Worm (Caenorhabditis elegans) whole organism, L4/young adult: ENCODE results near the gene clec-27.

ENCODE experiments used
- W03F9.2 ChIP-seq: fragments of 150-350 bp; optimal IDR thresholded peaks from 2 replicates; lab custom pipeline; 2014; ENCODE audit warnings: missing biosample characterization, missing genetic modification characterization
- dao-5 ChIP-seq: sonication (generic microtip); optimal IDR thresholded peaks from 2 replicates; lab custom pipeline; 2016; ENCODE audit warnings: missing genotype, missing genetic modification characterization, moderate library complexity, missing compliant biosample characterization
- him-1 ChIP-seq: sonication (generic microtip); optimal IDR thresholded peaks from 2 replicates; lab custom pipeline; 2016; ENCODE audit warnings: missing genotype, missing genetic modification reagents, missing genetic modification characterization, missing compliant biosample characterization

- TF ChIP-seq dao-5 (tag; lab: Kevin White, UChicago) (no peak), W03F9.2 (tag; lab: Kevin White, UChicago) (no peak), him-1 (tag; lab: Kevin White, UChicago) (no peak)
Observed at ce11 chrV:16865404-16865803, 11.0 kb downstream of the clec-27 start, which contains the start of gene clec-28.
